Worm (Caenorhabditis elegans) whole organism, mixed stage, embryonic: ENCODE measurements around the gene snf-3.

Experiments
- blmp-1 ChIP-seq: fragments of 150-350 bp; optimal IDR thresholded peaks from 2 replicates; lab custom pipeline; 2014; ENCODE audit warnings: missing biosample characterization, missing genetic modification characterization
- ces-1 ChIP-seq: fragments of 150-350 bp; optimal IDR thresholded peaks from 2 replicates; lab custom pipeline; 2014; ENCODE audit warnings: missing biosample characterization, missing genetic modification reagents, missing genetic modification characterization
- lin-13 ChIP-seq: fragments of 150-350 bp; optimal IDR thresholded peaks from 2 replicates; lab custom pipeline; 2014; ENCODE audit warnings: missing biosample characterization, missing genetic modification characterization
- nhr-12 ChIP-seq: fragments of 150-350 bp; optimal IDR thresholded peaks from 2 replicates; lab custom pipeline; 2014; ENCODE audit warnings: missing biosample characterization, missing genetic modification characterization
- nhr-2 ChIP-seq: fragments of 150-350 bp; optimal IDR thresholded peaks from 2 replicates; lab custom pipeline; 2014; ENCODE audit warnings: missing biosample characterization, missing genetic modification characterization
- nhr-237 ChIP-seq: fragments of 150-350 bp; optimal IDR thresholded peaks from 2 replicates; lab custom pipeline; 2014; ENCODE audit warnings: missing biosample characterization, missing genetic modification characterization
- pha-4 ChIP-seq: fragments of 150-350 bp; optimal IDR thresholded peaks from 2 replicates; lab custom pipeline; 2018; ENCODE audit warnings: missing biosample characterization, missing genetic modification reagents, missing genetic modification characterization
- sem-2 ChIP-seq: fragments of 200-800 bp; sonication (Bioruptor generic); optimal IDR thresholded peaks from 2 replicates; lab custom pipeline; 2018; ENCODE audit warnings: mild to moderate bottlenecking, missing genetic modification characterization, missing compliant biosample characterization
- snpc-4 ChIP-seq: fragments of 150-350 bp; optimal IDR thresholded peaks from 2 replicates; lab custom pipeline; 2014; ENCODE audit warnings: missing biosample characterization, missing genetic modification characterization
- unc-39 ChIP-seq: fragments of 150-350 bp; optimal IDR thresholded peaks from 2 replicates; lab custom pipeline; 2014; ENCODE audit warnings: missing biosample characterization, missing genetic modification characterization
- unc-62 ChIP-seq: fragments of 150-350 bp; optimal IDR thresholded peaks from 2 replicates; lab custom pipeline; 2014; ENCODE audit warnings: missing biosample characterization, missing genetic modification reagents, missing genetic modification characterization

ce11 chrII:1090743-1091142, 1.1 kb upstream of the snf-3 start:
- TF ChIP-seq unc-62 (GFP tag; lab: Kevin White, UChicago): no peak
- no peak for TF ChIP-seq unc-39
- TF ChIP-seq lin-13 (tag; lab: Kevin White, UChicago): no peak
- no peak for TF ChIP-seq nhr-2
- no peak for TF ChIP-seq nhr-237
- TF ChIP-seq blmp-1 (tag; lab: Kevin White, UChicago): no peak
- no peak for TF ChIP-seq pha-4 (tag; lab: Kevin White, UChicago)
- TF ChIP-seq sem-2 (GFP tag; lab: Kevin White, UChicago): no peak
- no peak for TF ChIP-seq ces-1 (GFP tag; lab: Kevin White, UChicago)
- no peak for TF ChIP-seq nhr-12
- no peak for TF ChIP-seq snpc-4 (tag; lab: Kevin White, UChicago)
